Worm (Caenorhabditis elegans): ENCODE measurements around the gene R13H4.6.

The R13H4.6 gene

DNA sequence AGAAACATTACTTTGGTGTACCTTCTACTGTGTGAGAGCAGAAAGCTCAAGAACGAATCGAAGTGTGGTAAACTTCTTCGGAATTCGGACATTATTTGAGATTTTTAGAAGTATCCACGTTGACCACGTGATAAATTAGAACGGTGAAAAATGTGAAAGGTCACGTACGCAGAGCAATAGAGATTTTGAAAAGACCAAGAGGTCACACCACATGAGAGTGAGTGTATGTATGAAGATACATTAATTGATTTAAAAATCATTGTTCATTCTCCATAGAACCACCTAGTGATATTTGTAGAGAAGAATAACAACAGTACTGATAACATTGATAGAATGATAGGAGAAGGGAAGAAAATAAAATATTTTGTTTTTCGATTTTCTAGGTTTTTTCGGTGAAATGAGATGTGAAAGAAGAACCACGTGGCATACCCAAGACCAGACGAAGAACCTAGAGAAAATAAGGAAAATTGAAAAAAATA is 40.4 kb upstream of the R13H4.6 start, which contains the start of gene pyc-1:
TSS of gene pyc-1 (minus strand) at position 69 of the 479 bp plus-strand sequence.
- TF ChIP-seq zfp-3 (GFP tag; conservative IDR thresholded peaks at IDR 0.05) (peak; percentile 64), T20F7.1 (GFP tag; optimal IDR thresholded peaks at IDR 0.05) (peak; percentile 66), nhr-11 (tag; optimal IDR thresholded peaks at IDR 0.05) (peak; percentile 23), nhr-48 (tag; optimal IDR thresholded peaks at IDR 0.05) (no peak), rbr-2 (tag; optimal IDR thresholded peaks at IDR 0.05) (no peak), Y75B8A.6 (GFP tag; IDR thresholded peaks at IDR 0.05) (no peak), lin-1 (GFP tag; IDR thresholded peaks at IDR 0.05) (0 out of 2 replicates have a peak, but pooled peaks have one; percentile 12), zfp-2 (tag; optimal IDR thresholded peaks at IDR 0.05) (no peak), madf-5 (GFP tag; IDR thresholded peaks at IDR 0.05) (no peak), daf-16 (GFP tag; optimal IDR thresholded peaks at IDR 0.05) (no peak), daf-16 (tag; optimal IDR thresholded peaks at IDR 0.05) (peak; percentile 91), hlh-30 (tag; optimal IDR thresholded peaks at IDR 0.05; ENCODE audit: insufficient read depth) (peak; percentile 71), pqm-1 (tag; optimal IDR thresholded peaks at IDR 0.05) (peak; percentile 10), attf-4 (tag; optimal IDR thresholded peaks at IDR 0.05) (no peak), tag-97 (GFP tag; IDR thresholded peaks at IDR 0.05) (no peak), nhr-77 (tag; optimal IDR thresholded peaks at IDR 0.05) (peak; percentile 90), hif-1 (tag; optimal IDR thresholded peaks at IDR 0.05) (peak; percentile 74 to 95), nhr-6 (tag; optimal IDR thresholded peaks at IDR 0.05) (peak; percentile 47), nhr-10 (tag; optimal IDR thresholded peaks at IDR 0.05) (peak; percentile 90), ZK337.2 (GFP tag; IDR thresholded peaks at IDR 0.05) (no peak), mep-1 (tag; optimal IDR thresholded peaks at IDR 0.05) (peak; percentile 71), ceh-28 (tag; optimal IDR thresholded peaks at IDR 0.05) (no peak), nhr-42 (GFP tag; IDR thresholded peaks at IDR 0.05) (no peak), ceh-20 (GFP tag; IDR thresholded peaks at IDR 0.05) (no peak), zip-2 (tag; optimal IDR thresholded peaks at IDR 0.05) (peak; percentile 21), nhr-28 (tag; optimal IDR thresholded peaks at IDR 0.05) (peak; percentile 84), aha-1 (tag) (peak; percentile 92), F26F4.8 (GFP tag; conservative IDR thresholded peaks at IDR 0.05) (no peak), lin-38 (GFP tag; IDR thresholded peaks at IDR 0.05) (peak; percentile 28), set-16 (GFP tag; IDR thresholded peaks at IDR 0.05) (no peak), lsy-2 (tag; optimal IDR thresholded peaks at IDR 0.05) (peak in 1 of 2 experiments; percentile 51), cey-2 (tag; optimal IDR thresholded peaks at IDR 0.05; ENCODE audit: borderline replicate concordance, insufficient read depth) (no peak), hlh-11 (tag; optimal IDR thresholded peaks at IDR 0.05) (peak; percentile 66), fkh-10 (GFP tag; optimal IDR thresholded peaks at IDR 0.05) (no peak), pha-4 (GFP tag; IDR thresholded peaks at IDR 0.05) (0 out of 2 replicates have a peak, but pooled peaks have one; percentile 10), pha-4 (tag; optimal IDR thresholded peaks at IDR 0.05) (no peak), mdl-1 (tag; optimal IDR thresholded peaks at IDR 0.05) (peak in 1 of 2 experiments; percentile 47), dve-1 (tag; optimal IDR thresholded peaks at IDR 0.05; ENCODE audit: insufficient read depth) (peak; percentile 76), dmd-6 (GFP tag; IDR thresholded peaks at IDR 0.05) (peak; percentile 47), unc-62 (GFP tag; optimal IDR thresholded peaks at IDR 0.05 in 1 of 2) (peak in 1 of 2 experiments; percentile 49), unc-62 (tag; optimal IDR thresholded peaks at IDR 0.05) (no peak), mdt-29 (GFP tag; IDR thresholded peaks at IDR 0.05) (peak; percentile 23; the same call in 1 of the 2 replicates), egl-27 (tag; optimal IDR thresholded peaks at IDR 0.05) (no peak), mxl-3 (GFP tag; optimal IDR thresholded peaks at IDR 0.05) (peak; percentile 15), nhr-41 (GFP tag; IDR thresholded peaks at IDR 0.05) (no peak)

Measured in whole organism, L4 larva.